Fruit fly (Drosophila melanogaster) whole organism, embryonic: ENCODE measurements around the gene Cyp28d2.

ENCODE experiments used
- ATbp ChIP-seq: fragments of 200-800 bp; sonication (Bioruptor generic); optimal IDR thresholded peaks from 2 replicates; lab custom pipeline; 2017; ENCODE audit warnings: missing biosample characterization, mild to moderate bottlenecking, missing genetic modification characterization, missing genetic modification reagents
- Atf3 ChIP-seq: fragments of 200-800 bp; sonication (Bioruptor generic); optimal IDR thresholded peaks from 3 replicates; lab custom pipeline; 2016; ENCODE audit warnings: missing biosample characterization, missing genetic modification characterization
- CG10267 ChIP-seq: fragments of 200-800 bp; sonication (Bioruptor generic); optimal IDR thresholded peaks from 2 replicates; lab custom pipeline; 2018; ENCODE audit warnings: missing biosample characterization, mild to moderate bottlenecking, missing genetic modification characterization, moderate library complexity
- CG10274 ChIP-seq: fragments of 200-800 bp; sonication (Bioruptor generic); optimal IDR thresholded peaks from 3 replicates; lab custom pipeline; 2017; ENCODE audit warnings: missing biosample characterization, mild to moderate bottlenecking, missing genetic modification characterization
- CG11560 ChIP-seq: fragments of 200-800 bp; sonication (Bioruptor generic); IDR thresholded peaks from 3 replicates; pipeline ENCODE4 v1.3.6; 2022; ENCODE audit warnings: missing biosample characterization, missing genetic modification characterization
- CG11723 ChIP-seq: fragments of 200-800 bp; sonication (Bioruptor generic); optimal IDR thresholded peaks from 2 replicates; lab custom pipeline; 2017; ENCODE audit warnings: missing biosample characterization, mild to moderate bottlenecking, missing genetic modification characterization
- CG12769 ChIP-seq: fragments of 200-800 bp; sonication (Bioruptor generic); optimal IDR thresholded peaks from 2 replicates; lab custom pipeline; 2019; ENCODE audit warnings: missing biosample characterization, mild to moderate bottlenecking, missing genetic modification characterization, moderate library complexity
- CG13894 ChIP-seq: fragments of 200-800 bp; sonication (Bioruptor generic); optimal IDR thresholded peaks from 3 replicates; lab custom pipeline; 2018; ENCODE audit warnings: missing biosample characterization, mild to moderate bottlenecking, missing genetic modification characterization, moderate library complexity
- CG14710 ChIP-seq: fragments of 200-800 bp; sonication (Bioruptor generic); optimal IDR thresholded peaks from 3 replicates; lab custom pipeline; 2019; ENCODE audit warnings: missing biosample characterization, mild to moderate bottlenecking, missing genetic modification characterization, moderate library complexity
- CG15696 ChIP-seq: fragments of 200-800 bp; sonication (Bioruptor generic); optimal IDR thresholded peaks from 2 replicates; lab custom pipeline; 2019; ENCODE audit warnings: missing biosample characterization, mild to moderate bottlenecking, missing genetic modification characterization, moderate library complexity
- CG1602 ChIP-seq: fragments of 200-800 bp; sonication (Bioruptor generic); optimal IDR thresholded peaks from 3 replicates; lab custom pipeline; 2016; ENCODE audit warnings: missing biosample characterization, missing genetic modification characterization
- CG17328 ChIP-seq: fragments of 200-800 bp; sonication (Bioruptor generic); IDR thresholded peaks from 2 replicates; pipeline ENCODE4 v1.3.6; 2022; ENCODE audit warnings: missing biosample characterization, missing genetic modification characterization
- CG17361 ChIP-seq: fragments of 200-800 bp; sonication (Bioruptor generic); IDR thresholded peaks from 3 replicates; pipeline ENCODE4 v1.3.6; 2022; ENCODE audit warnings: missing biosample characterization, missing genetic modification characterization
- CG17612 ChIP-seq: fragments of 200-800 bp; sonication (Bioruptor generic); IDR thresholded peaks from 2 replicates; pipeline ENCODE4 v1.3.6; 2022; ENCODE audit warnings: missing biosample characterization, missing genetic modification characterization
- CG2199 ChIP-seq: fragments of 200-800 bp; sonication (Bioruptor generic); IDR thresholded peaks from 3 replicates; pipeline ENCODE4 v1.3.6; 2022; ENCODE audit warnings: missing biosample characterization, missing genetic modification characterization
- CG2202 ChIP-seq: fragments of 200-800 bp; sonication (Bioruptor generic); optimal IDR thresholded peaks from 2 replicates; lab custom pipeline; 2018; ENCODE audit warnings: missing biosample characterization, mild to moderate bottlenecking, missing genetic modification characterization
- CG30020 ChIP-seq: fragments of 200-800 bp; optimal IDR thresholded peaks from 2 replicates; lab custom pipeline; 2019; ENCODE audit warnings: missing biosample characterization, mild to moderate bottlenecking, missing genetic modification characterization, moderate library complexity
- CG33557 ChIP-seq: fragments of 200-800 bp; sonication (Bioruptor generic); optimal IDR thresholded peaks from 2 replicates; lab custom pipeline; 2019; ENCODE audit warnings: missing biosample characterization, mild to moderate bottlenecking, missing genetic modification characterization, moderate library complexity
- CG4360 ChIP-seq: fragments of 200-800 bp; sonication (Bioruptor generic); IDR thresholded peaks from 2 replicates; pipeline ENCODE4 v1.3.6; 2022; ENCODE audit warnings: missing biosample characterization, missing genetic modification characterization
- CG7745 ChIP-seq: fragments of 200-800 bp; sonication (Bioruptor generic); optimal IDR thresholded peaks from 2 replicates; lab custom pipeline; 2018; ENCODE audit warnings: missing biosample characterization, mild to moderate bottlenecking, missing genetic modification characterization, moderate library complexity
- Dip2 ChIP-seq: fragments of 200-800 bp; sonication (Bioruptor generic); IDR thresholded peaks from 2 replicates; pipeline ENCODE4 v1.3.6; 2022; ENCODE audit warnings: missing biosample characterization, missing genetic modification characterization
- Hr78 ChIP-seq, 2 experiments: fragments of 200-800 bp in 1 of 2; fragments of >200 bp in 1 of 2; sonication (Bioruptor generic) in 1 of 2; optimal IDR thresholded peaks; 2 replicates each; lab custom pipeline; 2017 to 2019; ENCODE audit warnings: missing biosample characterization in 2 of 2, missing genetic modification characterization in 2 of 2, mild to moderate bottlenecking in 1 of 2, moderate library complexity in 1 of 2
- Hsf ChIP-seq: fragments of 200-800 bp; sonication (Bioruptor generic); optimal IDR thresholded peaks from 3 replicates; lab custom pipeline; 2016; ENCODE audit warnings: missing biosample characterization, missing genetic modification characterization
- MTF-1 ChIP-seq: fragments of 200-800 bp; sonication (Bioruptor generic); optimal IDR thresholded peaks from 2 replicates; lab custom pipeline; 2018; ENCODE audit warnings: missing biosample characterization, mild to moderate bottlenecking, missing genetic modification characterization, borderline replicate concordance
- Max ChIP-seq: fragments of 200-800 bp; sonication (Bioruptor generic); optimal IDR thresholded peaks from 2 replicates; lab custom pipeline; 2016; ENCODE audit warnings: missing biosample characterization, mild to moderate bottlenecking, missing genetic modification characterization
- Stat92E ChIP-seq, 3 experiments: fragments of >200 bp in 2 of 3; fragments of 200-800 bp in 1 of 3; sonication (Bioruptor generic) in 1 of 3; optimal IDR thresholded peaks; 2 replicates each; lab custom pipeline; 2017 to 2019; ENCODE audit warnings: missing biosample characterization in 3 of 3, missing genetic modification characterization in 3 of 3, mild to moderate bottlenecking in 1 of 3, moderate library complexity in 1 of 3
- ac ChIP-seq: fragments of 200-800 bp; sonication (Bioruptor generic); optimal IDR thresholded peaks from 3 replicates; lab custom pipeline; 2017; ENCODE audit warnings: missing biosample characterization, mild to moderate bottlenecking, missing genetic modification characterization
- ase ChIP-seq: fragments of 200-800 bp; sonication (Bioruptor generic); IDR thresholded peaks from 3 replicates; pipeline ENCODE4 v1.3.6; 2022; ENCODE audit warnings: missing biosample characterization, missing genetic modification characterization
- bsh ChIP-seq, 2 experiments: fragments of 200-800 bp; sonication (Bioruptor generic); optimal IDR thresholded peaks; 2 replicates each; lab custom pipeline; 2017 to 2018; ENCODE audit warnings: mild to moderate bottlenecking in 2 of 2, missing biosample characterization in 2 of 2, missing genetic modification characterization in 2 of 2, moderate library complexity in 1 of 2
- cad ChIP-seq: fragments of >200 bp; optimal IDR thresholded peaks from 2 replicates; lab custom pipeline; 2017; ENCODE audit warnings: missing biosample characterization, missing genetic modification characterization
- cg ChIP-seq: fragments of 200-800 bp; sonication (Bioruptor generic); optimal IDR thresholded peaks from 3 replicates; lab custom pipeline; 2019; ENCODE audit warnings: missing biosample characterization, mild to moderate bottlenecking, missing genetic modification characterization, moderate library complexity
- ci ChIP-seq: fragments of 200-800 bp; sonication (Bioruptor generic); IDR thresholded peaks from 3 replicates; pipeline ENCODE4 v1.3.6; 2022; ENCODE audit warnings: missing biosample characterization, missing genetic modification characterization
- danr ChIP-seq: fragments of 200-800 bp; sonication (Bioruptor generic); IDR thresholded peaks from 2 replicates; pipeline ENCODE4 v1.3.6; 2022; ENCODE audit warnings: missing biosample characterization, missing genetic modification characterization
- gcm ChIP-seq: fragments of 200-800 bp; sonication (Bioruptor generic); optimal IDR thresholded peaks from 2 replicates; lab custom pipeline; 2019; ENCODE audit warnings: missing biosample characterization, mild to moderate bottlenecking, missing genetic modification characterization, moderate library complexity
- grn ChIP-seq: fragments of 200-800 bp; sonication (Bioruptor generic); optimal IDR thresholded peaks from 3 replicates; lab custom pipeline; 2017; ENCODE audit warnings: missing biosample characterization, missing genetic modification characterization
- gsb ChIP-seq: fragments of 200-800 bp; sonication (Bioruptor generic); IDR thresholded peaks from 2 replicates; pipeline ENCODE4 v1.3.6; 2022; ENCODE audit warnings: missing biosample characterization, missing genetic modification characterization
- kni ChIP-seq: fragments of 200-800 bp; sonication (Bioruptor generic); optimal IDR thresholded peaks from 3 replicates; lab custom pipeline; 2017; ENCODE audit warnings: mild to moderate bottlenecking, missing biosample characterization, missing genetic modification reagents, missing genetic modification characterization
- knrl ChIP-seq: fragments of 200-800 bp; sonication (Bioruptor generic); IDR thresholded peaks from 3 replicates; pipeline ENCODE4 v1.3.6; 2022; ENCODE audit warnings: missing biosample characterization, missing genetic modification characterization; ENCODE audit not compliant: partially characterized antibody
- lmd ChIP-seq: fragments of 200-800 bp; sonication (Bioruptor generic); IDR thresholded peaks from 2 replicates; pipeline ENCODE4 v1.3.6; 2022; ENCODE audit warnings: missing biosample characterization, missing genetic modification characterization
- luna ChIP-seq: fragments of 200-800 bp; sonication (Bioruptor generic); optimal IDR thresholded peaks from 2 replicates; lab custom pipeline; 2016; ENCODE audit warnings: missing biosample characterization, missing genetic modification characterization
- oc ChIP-seq: fragments of 200-800 bp; sonication (Bioruptor generic); optimal IDR thresholded peaks from 2 replicates; lab custom pipeline; 2018; ENCODE audit warnings: missing biosample characterization, mild to moderate bottlenecking, missing genetic modification characterization, moderate library complexity
- odd ChIP-seq: fragments of 200-800 bp; sonication (Bioruptor generic); optimal IDR thresholded peaks from 2 replicates; lab custom pipeline; 2017; ENCODE audit warnings: missing biosample characterization, mild to moderate bottlenecking, missing genetic modification characterization
- otp ChIP-seq: fragments of 200-800 bp; sonication (Bioruptor generic); IDR thresholded peaks from 3 replicates; pipeline ENCODE4, ENCODE4 v1.3.6; 2022; ENCODE audit warnings: missing biosample characterization, missing genetic modification characterization
- pros ChIP-seq: fragments of 200-800 bp; sonication (Bioruptor generic); optimal IDR thresholded peaks from 3 replicates; lab custom pipeline; 2019; ENCODE audit warnings: missing biosample characterization, mild to moderate bottlenecking, missing genetic modification characterization, moderate library complexity
- sd ChIP-seq: fragments of 200-800 bp; sonication (Bioruptor generic); optimal IDR thresholded peaks from 3 replicates; lab custom pipeline; 2018; ENCODE audit warnings: missing biosample characterization, mild to moderate bottlenecking, missing genetic modification characterization, moderate library complexity
- twi ChIP-seq: fragments of 200-800 bp; optimal IDR thresholded peaks from 2 replicates; lab custom pipeline; 2019; ENCODE audit warnings: missing biosample characterization, mild to moderate bottlenecking, missing genetic modification characterization, moderate library complexity

Gene Cyp28d2

DNA sequence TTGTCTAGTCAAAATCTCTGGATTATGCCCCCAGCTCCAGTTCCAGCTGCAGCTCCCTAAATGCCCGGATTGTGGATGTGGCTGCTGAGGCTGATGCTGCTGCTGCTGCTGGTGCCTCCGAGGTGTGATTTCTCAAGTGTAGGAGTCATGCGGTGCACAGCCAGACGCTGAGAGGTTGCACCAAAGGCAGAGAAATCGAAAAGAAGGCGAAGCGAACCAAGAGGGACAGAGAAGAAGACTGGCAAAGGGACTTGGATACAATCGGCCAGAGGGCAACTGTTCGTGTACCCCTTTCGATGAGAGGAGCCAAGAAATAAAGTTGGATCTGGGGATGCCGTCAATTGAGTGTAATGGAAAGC, 31.5 kb downstream of the Cyp28d2 start (continued):
- TF ChIP-seq CG30020 (tag; lab: Kevin White, UChicago) = no peak
- TF ChIP-seq Hsf (GFP tag; lab: Kevin White, UChicago) = no peak
- TF ChIP-seq Dip2 (GFP tag; lab: Robert Waterston, UW) = no peak
- no peak for TF ChIP-seq Atf3 (GFP tag; lab: Kevin White, UChicago)
- TF ChIP-seq CG10274 = no peak
- TF ChIP-seq CG17361 (GFP tag; lab: Robert Waterston, UW) = 0 out of 3 replicates have a peak, but pooled peaks have one; percentile 19
- TF ChIP-seq knrl (GFP tag; lab: Robert Waterston, UW) = no peak; the same call in 2 of the 3 replicates
- no peak for TF ChIP-seq luna (GFP tag; lab: Kevin White, UChicago)
- TF ChIP-seq CG10267 (tag; lab: Kevin White, UChicago) = no peak
- TF ChIP-seq CG14710 (tag; lab: Kevin White, UChicago) = no peak
- TF ChIP-seq, all 482 proteins: peak for 23

DNA sequence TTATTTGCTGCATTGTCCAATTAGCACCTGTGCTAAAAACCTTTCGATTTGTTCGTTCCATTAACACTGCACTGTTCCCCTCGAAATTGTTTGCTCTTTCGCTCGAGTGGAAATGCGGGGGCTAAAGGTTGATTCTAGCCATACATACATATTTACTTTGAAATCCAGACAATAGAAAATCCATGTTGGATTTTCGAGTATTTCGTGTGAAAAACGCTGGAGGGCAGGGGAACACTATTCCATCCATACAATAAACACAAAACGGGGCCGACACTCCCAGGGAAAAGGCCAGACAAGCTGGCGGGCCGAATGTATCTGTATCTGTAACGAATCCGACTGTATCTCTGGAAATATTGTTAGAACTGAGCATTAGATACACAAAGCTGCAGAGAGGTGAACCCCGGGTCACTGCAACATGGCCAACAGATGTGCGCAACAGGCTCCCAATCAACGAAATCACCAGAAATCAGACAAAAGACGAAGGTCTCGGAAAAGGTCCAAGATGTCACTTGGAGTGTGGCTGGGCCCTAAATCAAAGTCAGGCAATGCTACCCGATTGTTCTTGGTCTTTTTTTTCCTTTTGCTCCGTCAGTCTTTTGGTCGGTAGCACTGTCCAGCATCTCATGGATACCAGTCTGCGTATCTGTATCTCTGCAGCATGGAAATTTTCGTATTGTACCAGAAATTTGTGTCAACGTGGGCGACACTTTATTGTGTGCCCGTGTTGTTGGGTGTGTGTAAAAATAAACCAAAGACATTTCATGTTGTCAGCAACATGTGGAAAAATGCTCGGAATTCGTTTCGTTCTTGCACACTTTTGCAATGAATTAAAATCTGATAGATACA, 32.6 kb downstream of the Cyp28d2 start:
- TF ChIP-seq sd = peak; percentile 88
- peak; percentile 53 for TF ChIP-seq cad (GFP tag; lab: Kevin White, UChicago)
- peak; percentile 31; the same call in 1 of the 2 replicates for TF ChIP-seq CG4360
- TF ChIP-seq ci = 0 out of 3 replicates have a peak, but pooled peaks have one; percentile 20
- no peak for TF ChIP-seq gcm (GFP tag; lab: Kevin White, UChicago)
- 0 out of 2 replicates have a peak, but pooled peaks have one; percentile 6 for TF ChIP-seq CG17328 (GFP tag; lab: Robert Waterston, UW)
- peak; percentile 48 for TF ChIP-seq pros (GFP tag; lab: Kevin White, UChicago)
- TF ChIP-seq CG11723 (GFP tag; lab: Kevin White, UChicago) = no peak
- TF ChIP-seq CG15696 (tag; lab: Kevin White, UChicago) = peak; percentile 63
- no peak for TF ChIP-seq danr (GFP tag; lab: Robert Waterston, UW)
- TF ChIP-seq CG11560 = no peak
- no peak for TF ChIP-seq gsb (GFP tag; lab: Robert Waterston, UW)
- 0 out of 3 replicates have a peak, but pooled peaks have one; percentile 84 for TF ChIP-seq CG2199 (GFP tag; lab: Robert Waterston, UW)
- peak; percentile 15 for TF ChIP-seq odd (GFP tag; lab: Kevin White, UChicago)
- no peak for TF ChIP-seq CG17612
- peak; percentile 0 for TF ChIP-seq CG12769 (tag; lab: Kevin White, UChicago)
- peak; percentile 1 for TF ChIP-seq CG33557 (GFP tag; lab: Kevin White, UChicago)
- peak; percentile 16 for TF ChIP-seq CG2202 (tag; lab: Kevin White, UChicago)
- TF ChIP-seq Max (GFP tag; lab: Kevin White, UChicago) = no peak
- peak; percentile 92 for TF ChIP-seq kni (GFP tag; lab: Kevin White, UChicago)
- TF ChIP-seq Stat92E (GFP tag; optimal IDR thresholded peaks at IDR 0.05; lab: Kevin White, UChicago) = peak in 1 of 3 experiments; percentile 98
- 0 out of 2 replicates have a peak, but pooled peaks have one; percentile 5 for TF ChIP-seq lmd (GFP tag; lab: Robert Waterston, UW)
- 0 out of 3 replicates have a peak, but pooled peaks have one; percentile 39 for TF ChIP-seq otp
- TF ChIP-seq Hr78 (GFP tag; optimal IDR thresholded peaks at IDR 0.05; lab: Kevin White, UChicago) = peak in 1 of 2 experiments; percentile 75
- TF ChIP-seq bsh (GFP tag; optimal IDR thresholded peaks at IDR 0.05; lab: Kevin White, UChicago) = peak in 1 of 2 experiments; percentile 0
- peak; percentile 13 for TF ChIP-seq cg (GFP tag; lab: Kevin White, UChicago)
- peak; percentile 9 for TF ChIP-seq ac (GFP tag; lab: Kevin White, UChicago)
- peak; percentile 6 for TF ChIP-seq MTF-1
- TF ChIP-seq grn = peak; percentile 46
- TF ChIP-seq ase (GFP tag; lab: Robert Waterston, UW) = 0 out of 3 replicates have a peak, but pooled peaks have one; percentile 16
- peak; percentile 52 for TF ChIP-seq oc (tag; lab: Kevin White, UChicago)
- TF ChIP-seq twi (tag; lab: Kevin White, UChicago) = peak; percentile 100
- peak; percentile 47 for TF ChIP-seq CG7745 (tag; lab: Kevin White, UChicago)
- peak; percentile 1 for TF ChIP-seq CG13894 (tag; lab: Kevin White, UChicago)
- peak; percentile 25 for TF ChIP-seq ATbp
- no peak for TF ChIP-seq CG1602
